Worm (Caenorhabditis elegans) whole organism, L4 larva: ENCODE measurements around the gene C53C11.1.

Experiments used
- hlh-30 ChIP-seq: sonication (generic microtip); optimal IDR thresholded peaks from 2 replicates; lab custom pipeline; 2017; ENCODE audit warnings: antibody characterized with exemption, mild to moderate bottlenecking, missing genetic modification characterization, missing compliant biosample characterization; ENCODE audit not compliant: insufficient read depth
- unc-62 ChIP-seq, 3 experiments: fragments of 150-350 bp in 1 of 3; sonication (generic microtip); optimal IDR thresholded peaks in 2 of 3; peaks in 1 of 3; 1 replicate in 1 of 3; 2 replicates in 2 of 3; lab custom pipeline; 2014 to 2017; ENCODE audit warnings: missing biosample characterization in 3 of 3, missing genetic modification characterization in 3 of 3, missing genetic modification reagents in 3 of 3, missing genotype in 1 of 3

DNA sequence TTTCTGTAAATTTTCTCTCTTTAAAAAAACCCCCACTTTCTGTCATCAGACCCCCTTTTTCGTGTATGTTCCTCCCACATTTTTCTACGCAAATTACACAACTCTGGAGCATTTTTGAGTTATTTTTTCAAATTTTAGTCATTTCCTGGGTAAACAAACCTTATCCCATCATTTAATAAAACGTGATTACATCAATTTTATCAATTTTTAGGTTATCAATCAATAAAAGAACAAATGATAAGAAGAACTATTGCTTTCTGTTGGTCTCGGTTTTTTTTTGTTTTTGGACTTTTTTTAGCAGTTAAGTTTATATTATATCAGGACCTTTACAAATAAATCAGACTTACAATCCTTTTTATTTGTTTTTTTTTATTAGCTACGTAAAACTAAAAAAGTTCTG lies 4.2 kb upstream of the C53C11.1 start, which contains the start of gene C53C11.2:
- TF ChIP-seq hlh-30 (tag; lab: Kevin White, UChicago), result no peak
- no peak for TF ChIP-seq unc-62 (GFP tag; optimal IDR thresholded peaks at IDR 0.05 in 1 of 2; lab: Kevin White, UChicago)
- no peak for TF ChIP-seq unc-62 (tag; optimal IDR thresholded peaks at IDR 0.05; lab: Kevin White, UChicago)
